Fruit fly (Drosophila melanogaster): ENCODE results near the gene IntS10.

DNA sequence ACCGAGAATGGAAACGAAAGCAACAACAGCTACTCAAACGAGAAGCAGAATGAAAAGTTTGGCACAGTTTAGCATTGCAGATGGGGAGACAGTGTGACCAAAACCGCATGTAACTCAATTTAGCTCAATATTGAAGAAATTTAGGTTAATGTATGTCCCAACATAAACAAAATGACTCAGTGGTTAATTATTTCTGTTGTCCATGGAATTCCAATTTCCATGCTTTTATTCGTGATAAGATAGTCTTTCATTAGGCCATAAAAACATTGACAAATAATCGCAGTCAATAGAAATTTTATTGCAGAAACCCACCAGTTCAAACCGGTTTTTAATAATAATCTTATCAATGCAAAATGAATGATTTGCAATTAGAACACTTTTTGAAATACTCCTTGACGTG is 4.7 kb upstream of the IntS10 start:
- TF ChIP-seq CG3032 (tag; optimal IDR thresholded peaks at IDR 0.05) (no peak), CG6163 (GFP tag; IDR thresholded peaks at IDR 0.05) (no peak), cyc (GFP tag; optimal IDR thresholded peaks at IDR 0.05) (no peak), Ets21C (GFP tag; optimal IDR thresholded peaks at IDR 0.05) (no peak), CG7368 (GFP tag; optimal IDR thresholded peaks at IDR 0.05) (no peak)

All from whole organism, prepupa.